Fruit fly (Drosophila melanogaster) whole organism, embryonic: ENCODE measurements around the gene Slimp.

Experiments used
- Antp ChIP-seq: fragments of 200-800 bp; sonication (Bioruptor generic); optimal IDR thresholded peaks from 3 replicates; lab custom pipeline; 2016; ENCODE audit warnings: missing biosample characterization, missing genetic modification characterization
- BEAF-32 ChIP-seq: fragments of 200-800 bp; sonication (Bioruptor generic); optimal IDR thresholded peaks from 3 replicates; lab custom pipeline; 2017; ENCODE audit warnings: missing biosample characterization, missing genetic modification characterization, mild to moderate bottlenecking, moderate library complexity, missing genetic modification reagents
- CG1024 ChIP-seq: fragments of 200-800 bp; sonication (Bioruptor generic); IDR thresholded peaks from 2 replicates; pipeline ENCODE4 v1.3.6; 2022; ENCODE audit warnings: missing biosample characterization, missing genetic modification characterization
- CG10267 ChIP-seq: fragments of 200-800 bp; sonication (Bioruptor generic); optimal IDR thresholded peaks from 2 replicates; lab custom pipeline; 2018; ENCODE audit warnings: missing biosample characterization, mild to moderate bottlenecking, missing genetic modification characterization, moderate library complexity
- CG10462 ChIP-seq: fragments of 200-800 bp; sonication (Bioruptor generic); optimal IDR thresholded peaks from 2 replicates; lab custom pipeline; 2016; ENCODE audit warnings: missing biosample characterization, missing genetic modification characterization
- CG10654 ChIP-seq: fragments of 200-800 bp; sonication (Bioruptor generic); optimal IDR thresholded peaks from 2 replicates; lab custom pipeline; 2016; ENCODE audit warnings: missing biosample characterization, missing genetic modification characterization
- CG11696 ChIP-seq: fragments of 200-800 bp; sonication (Bioruptor generic); IDR thresholded peaks from 2 replicates; pipeline ENCODE4 v1.3.6; 2022; ENCODE audit warnings: missing biosample characterization, missing genetic modification characterization
- CG11723 ChIP-seq: fragments of 200-800 bp; sonication (Bioruptor generic); optimal IDR thresholded peaks from 2 replicates; lab custom pipeline; 2017; ENCODE audit warnings: missing biosample characterization, mild to moderate bottlenecking, missing genetic modification characterization
- CG17612 ChIP-seq: fragments of 200-800 bp; sonication (Bioruptor generic); IDR thresholded peaks from 2 replicates; pipeline ENCODE4 v1.3.6; 2022; ENCODE audit warnings: missing biosample characterization, missing genetic modification characterization
- CG2116 ChIP-seq: fragments of 200-800 bp; sonication (Bioruptor generic); optimal IDR thresholded peaks from 3 replicates; lab custom pipeline; 2018; ENCODE audit warnings: missing biosample characterization, mild to moderate bottlenecking, missing genetic modification characterization
- CG2889 ChIP-seq: fragments of 200-800 bp; sonication (Bioruptor generic); IDR thresholded peaks from 3 replicates; pipeline ENCODE4 v1.3.6; 2022; ENCODE audit warnings: missing biosample characterization, missing genetic modification characterization
- CG34422 ChIP-seq: fragments of 200-800 bp; sonication (Bioruptor generic); IDR thresholded peaks from 3 replicates; pipeline ENCODE4 v1.3.6; 2022; ENCODE audit warnings: missing biosample characterization, missing genetic modification characterization
- CG4424 ChIP-seq: fragments of 200-800 bp; sonication (Bioruptor generic); optimal IDR thresholded peaks from 3 replicates; lab custom pipeline; 2016; ENCODE audit warnings: missing biosample characterization, missing genetic modification characterization
- CG4617 ChIP-seq: fragments of 200-800 bp; sonication (Bioruptor generic); optimal IDR thresholded peaks from 3 replicates; lab custom pipeline; 2016; ENCODE audit warnings: missing biosample characterization, missing genetic modification characterization, borderline replicate concordance
- CG4820 ChIP-seq: fragments of 200-800 bp; sonication (Bioruptor generic); optimal IDR thresholded peaks from 3 replicates; lab custom pipeline; 2016; ENCODE audit warnings: missing biosample characterization, missing genetic modification characterization
- CG7839 ChIP-seq: fragments of 200-800 bp; sonication (Bioruptor generic); optimal IDR thresholded peaks from 3 replicates; lab custom pipeline; 2018; ENCODE audit warnings: missing biosample characterization, mild to moderate bottlenecking, missing genetic modification characterization, moderate library complexity
- CG8290 ChIP-seq, 3 experiments: fragments of 200-800 bp; sonication (Bioruptor generic); optimal IDR thresholded peaks; 2 replicates each; lab custom pipeline; 2016 to 2019; ENCODE audit warnings: missing biosample characterization in 3 of 3, missing genetic modification characterization in 3 of 3, mild to moderate bottlenecking in 2 of 3, moderate library complexity in 1 of 3
- CG9727 ChIP-seq: fragments of 200-800 bp; sonication (Bioruptor generic); optimal IDR thresholded peaks from 3 replicates; lab custom pipeline; 2017; ENCODE audit warnings: missing biosample characterization, mild to moderate bottlenecking, missing genetic modification characterization
- CG9797 ChIP-seq: fragments of 200-800 bp; sonication (Bioruptor generic); optimal IDR thresholded peaks from 3 replicates; lab custom pipeline; 2018; ENCODE audit warnings: missing biosample characterization, mild to moderate bottlenecking, missing genetic modification characterization
- CG9817 ChIP-seq: fragments of 200-800 bp; sonication (Bioruptor generic); optimal IDR thresholded peaks from 2 replicates; lab custom pipeline; 2018; ENCODE audit warnings: missing biosample characterization, mild to moderate bottlenecking, missing genetic modification characterization, moderate library complexity
- CTCF ChIP-seq: fragments of 200-800 bp; sonication (Bioruptor generic); optimal IDR thresholded peaks from 2 replicates; lab custom pipeline; 2017; ENCODE audit warnings: missing biosample characterization, mild to moderate bottlenecking, missing genetic modification characterization, moderate library complexity
- Dfd ChIP-seq, 2 experiments: fragments of >200 bp; optimal IDR thresholded peaks; 2 replicates each; lab custom pipeline; 2017; ENCODE audit warnings: missing biosample characterization in 2 of 2, missing genetic modification characterization in 2 of 2
- Dp ChIP-seq: fragments of 200-800 bp; sonication (Bioruptor generic); optimal IDR thresholded peaks from 2 replicates; lab custom pipeline; 2018; ENCODE audit warnings: missing biosample characterization, mild to moderate bottlenecking, missing genetic modification characterization, moderate library complexity
- ERR ChIP-seq: fragments of 200-800 bp; sonication (Bioruptor generic); optimal IDR thresholded peaks from 2 replicates; lab custom pipeline; 2016; ENCODE audit warnings: missing biosample characterization, missing genetic modification characterization
- Elba2 ChIP-seq: fragments of 200-800 bp; sonication (Bioruptor generic); optimal IDR thresholded peaks from 3 replicates; lab custom pipeline; 2016; ENCODE audit warnings: missing biosample characterization, missing genetic modification characterization
- Fer2 ChIP-seq: fragments of 200-800 bp; sonication (Bioruptor generic); optimal IDR thresholded peaks from 2 replicates; lab custom pipeline; 2018; ENCODE audit warnings: missing biosample characterization, mild to moderate bottlenecking, missing genetic modification characterization, moderate library complexity
- Fer3 ChIP-seq: fragments of 200-800 bp; sonication (Bioruptor generic); optimal IDR thresholded peaks from 2 replicates; lab custom pipeline; 2018; ENCODE audit warnings: missing biosample characterization, mild to moderate bottlenecking, missing genetic modification characterization, moderate library complexity
- GATAe ChIP-seq: fragments of 200-800 bp; sonication (Bioruptor generic); conservative IDR thresholded peaks from 2 replicates; pipeline ENCODE4 v1.3.6; 2022; ENCODE audit warnings: missing biosample characterization, missing genetic modification characterization
- Hr39 ChIP-seq: fragments of >200 bp; optimal IDR thresholded peaks from 2 replicates; lab custom pipeline; 2017
- Opbp ChIP-seq: fragments of 200-800 bp; sonication (Bioruptor generic); IDR thresholded peaks from 3 replicates; pipeline ENCODE4 v1.3.6; 2022; ENCODE audit warnings: missing biosample characterization, missing genetic modification characterization; ENCODE audit not compliant: partially characterized antibody
- Trl ChIP-seq, 3 experiments: fragments of >200 bp in 2 of 3; fragments of 200-800 bp in 1 of 3; sonication (Bioruptor generic) in 1 of 3; optimal IDR thresholded peaks; 2 replicates in 1 of 3; 3 replicates in 2 of 3; lab custom pipeline; 2016 to 2017; ENCODE audit warnings: missing biosample characterization in 1 of 3, missing genetic modification characterization in 1 of 3
- ab ChIP-seq: fragments of 200-800 bp; sonication (Bioruptor generic); optimal IDR thresholded peaks from 2 replicates; lab custom pipeline; 2016; ENCODE audit warnings: missing biosample characterization, missing genetic modification characterization
- abd-A ChIP-seq: fragments of 200-800 bp; sonication (Bioruptor generic); optimal IDR thresholded peaks from 3 replicates; lab custom pipeline; 2019; ENCODE audit warnings: missing biosample characterization, mild to moderate bottlenecking, missing genetic modification characterization, moderate library complexity
- btn ChIP-seq: fragments of 200-800 bp; sonication (Bioruptor generic); optimal IDR thresholded peaks from 2 replicates; lab custom pipeline; 2016; ENCODE audit warnings: missing biosample characterization, missing genetic modification characterization
- cas ChIP-seq: fragments of 200-800 bp; sonication (Bioruptor generic); IDR thresholded peaks from 2 replicates; pipeline ENCODE4 v1.3.6; 2022; ENCODE audit warnings: missing biosample characterization, missing genetic modification characterization
- caup ChIP-seq: fragments of 200-800 bp; sonication (Bioruptor generic); optimal IDR thresholded peaks from 3 replicates; lab custom pipeline; 2017; ENCODE audit warnings: missing biosample characterization, mild to moderate bottlenecking, missing genetic modification characterization, moderate library complexity; ENCODE audit not compliant: severe bottlenecking
- chm ChIP-seq: fragments of 200-800 bp; sonication (Bioruptor generic); IDR thresholded peaks from 2 replicates; pipeline ENCODE4 v1.3.6; 2022; ENCODE audit warnings: missing biosample characterization, missing genetic modification characterization
- chn ChIP-seq: fragments of 200-800 bp; sonication (Bioruptor generic); optimal IDR thresholded peaks from 2 replicates; lab custom pipeline; 2016; ENCODE audit warnings: missing biosample characterization, missing genetic modification characterization
- dmrt99B ChIP-seq: fragments of 200-800 bp; sonication (Bioruptor generic); optimal IDR thresholded peaks from 2 replicates; lab custom pipeline; 2018; ENCODE audit warnings: missing biosample characterization, mild to moderate bottlenecking, missing genetic modification characterization, moderate library complexity
- ewg ChIP-seq: fragments of 200-800 bp; sonication (Bioruptor generic); optimal IDR thresholded peaks from 3 replicates; lab custom pipeline; 2017; ENCODE audit warnings: mild to moderate bottlenecking, missing biosample characterization, missing genetic modification reagents, missing genetic modification characterization
- fd3F ChIP-seq: fragments of 200-800 bp; sonication (Bioruptor generic); optimal IDR thresholded peaks from 2 replicates; lab custom pipeline; 2018; ENCODE audit warnings: missing biosample characterization, mild to moderate bottlenecking, missing genetic modification characterization, moderate library complexity
- gfzf ChIP-seq: fragments of 200-800 bp; sonication (Bioruptor generic); optimal IDR thresholded peaks from 2 replicates; lab custom pipeline; 2016; ENCODE audit warnings: missing biosample characterization, mild to moderate bottlenecking, missing genetic modification characterization, moderate library complexity
- gro ChIP-seq: fragments of 200-800 bp; sonication (Bioruptor generic); optimal IDR thresholded peaks from 2 replicates; lab custom pipeline; 2016; ENCODE audit warnings: missing biosample characterization, missing genetic modification characterization
- jumu ChIP-seq: fragments of 200-800 bp; sonication (Bioruptor generic); optimal IDR thresholded peaks from 3 replicates; lab custom pipeline; 2016; ENCODE audit warnings: missing biosample characterization, missing genetic modification characterization
- lab ChIP-seq: fragments of 200-800 bp; sonication (Bioruptor generic); optimal IDR thresholded peaks from 3 replicates; lab custom pipeline; 2017; ENCODE audit warnings: missing biosample characterization, missing genetic modification characterization, mild to moderate bottlenecking, moderate library complexity, missing genetic modification reagents
- psq ChIP-seq: fragments of 200-800 bp; sonication (Bioruptor generic); optimal IDR thresholded peaks from 2 replicates; lab custom pipeline; 2017; ENCODE audit warnings: missing biosample characterization, missing genetic modification characterization
- pzg ChIP-seq: fragments of 200-800 bp; sonication (Bioruptor generic); optimal IDR thresholded peaks from 3 replicates; lab custom pipeline; 2018; ENCODE audit warnings: missing biosample characterization, mild to moderate bottlenecking, missing genetic modification characterization, moderate library complexity
- schlank ChIP-seq: fragments of 200-800 bp; sonication (Bioruptor generic); optimal IDR thresholded peaks from 2 replicates; lab custom pipeline; 2018; ENCODE audit warnings: missing biosample characterization, mild to moderate bottlenecking, missing genetic modification characterization
- sima ChIP-seq: fragments of 200-800 bp; sonication (Bioruptor generic); optimal IDR thresholded peaks from 2 replicates; lab custom pipeline; 2016; ENCODE audit warnings: missing biosample characterization, missing genetic modification characterization
- sob ChIP-seq: fragments of 200-800 bp; sonication (Bioruptor generic); IDR thresholded peaks from 2 replicates; pipeline ENCODE4 v1.3.6; 2022; ENCODE audit warnings: missing biosample characterization, missing genetic modification characterization
- twi ChIP-seq: fragments of 200-800 bp; optimal IDR thresholded peaks from 2 replicates; lab custom pipeline; 2019; ENCODE audit warnings: missing biosample characterization, mild to moderate bottlenecking, missing genetic modification characterization, moderate library complexity
- zen ChIP-seq: fragments of 200-800 bp; sonication (Bioruptor generic); optimal IDR thresholded peaks from 3 replicates; lab custom pipeline; 2018; ENCODE audit warnings: missing biosample characterization, mild to moderate bottlenecking, missing genetic modification characterization, moderate library complexity

The Slimp gene

dm6 chr3R:24186188-24186587 is 37.4 kb upstream of the Slimp start, which contains the start of gene mora (continued):
- peak; percentile 93 for TF ChIP-seq Dp (GFP tag; lab: Kevin White, UChicago)
- no peak for TF ChIP-seq CG2889 (GFP tag; lab: Robert Waterston, UW)
- peak; percentile 50 for TF ChIP-seq CG2116
- TF ChIP-seq lab (GFP tag; lab: Kevin White, UChicago) = no peak
- no peak for TF ChIP-seq abd-A (tag; lab: Kevin White, UChicago)
- TF ChIP-seq CG1024 (GFP tag; lab: Robert Waterston, UW) = no peak
- TF ChIP-seq CG4424 (GFP tag; lab: Kevin White, UChicago) = no peak
- no peak for TF ChIP-seq cas (GFP tag; lab: Robert Waterston, UW)
- no peak for TF ChIP-seq CG34422
- TF ChIP-seq Elba2 = no peak
- no peak for TF ChIP-seq gro
- TF ChIP-seq gfzf (GFP tag; lab: Kevin White, UChicago) = peak; percentile 88
- TF ChIP-seq CG7839 = no peak
- TF ChIP-seq Hr39 (lab: Kevin White, UChicago) = no peak
- no peak for TF ChIP-seq CG8290 (GFP tag; optimal IDR thresholded peaks at IDR 0.05; lab: Kevin White, UChicago)
- no peak for TF ChIP-seq CG8290 (tag; optimal IDR thresholded peaks at IDR 0.05; lab: Kevin White, UChicago)
- peak; percentile 80 for TF ChIP-seq twi (tag; lab: Kevin White, UChicago)
- TF ChIP-seq caup (GFP tag; lab: Kevin White, UChicago) = no peak
- no peak for TF ChIP-seq ab (GFP tag; lab: Kevin White, UChicago)
- peak; percentile 69 for TF ChIP-seq CG4617 (GFP tag; lab: Kevin White, UChicago)
- no peak for TF ChIP-seq CG10462 (GFP tag; lab: Kevin White, UChicago)
- TF ChIP-seq CG11696 = no peak
- TF ChIP-seq CG9817 (tag; lab: Kevin White, UChicago) = no peak
- no peak for TF ChIP-seq jumu (GFP tag; lab: Kevin White, UChicago)
- no peak for TF ChIP-seq ewg (GFP tag; lab: Kevin White, UChicago)
- no peak for TF ChIP-seq dmrt99B (tag; lab: Kevin White, UChicago)
- no peak for TF ChIP-seq Trl (optimal IDR thresholded peaks at IDR 0.05; lab: Kevin White, UChicago)
- no peak for TF ChIP-seq Trl (GFP tag; optimal IDR thresholded peaks at IDR 0.05; lab: Kevin White, UChicago)
- no peak for TF ChIP-seq chm (GFP tag; lab: Robert Waterston, UW)
- TF ChIP-seq CG10654 (GFP tag; lab: Kevin White, UChicago) = no peak
- TF ChIP-seq GATAe (GFP tag; lab: Robert Waterston, UW) = no peak
- no peak for TF ChIP-seq btn (GFP tag; lab: Kevin White, UChicago)
- no peak for TF ChIP-seq CG11723 (GFP tag; lab: Kevin White, UChicago)
- TF ChIP-seq Fer3 (tag; lab: Kevin White, UChicago) = no peak
- TF ChIP-seq psq (GFP tag; lab: Kevin White, UChicago) = no peak
- TF ChIP-seq CG9797 (GFP tag; lab: Kevin White, UChicago) = peak; percentile 86
- TF ChIP-seq schlank = no peak
- no peak for TF ChIP-seq fd3F
- no peak for TF ChIP-seq CG17612 (GFP tag; lab: Robert Waterston, UW)
- TF ChIP-seq CTCF (GFP tag; lab: Kevin White, UChicago) = no peak
- no peak for TF ChIP-seq ERR
- TF ChIP-seq CG9727 (GFP tag; lab: Kevin White, UChicago) = no peak
- no peak for TF ChIP-seq Opbp (GFP tag; lab: Robert Waterston, UW)
- TF ChIP-seq BEAF-32 (GFP tag; lab: Kevin White, UChicago) = peak; percentile 47
- TF ChIP-seq Dfd (GFP tag; optimal IDR thresholded peaks at IDR 0.05; lab: Kevin White, UChicago) = no peak
- TF ChIP-seq sima (GFP tag; lab: Kevin White, UChicago) = no peak
- no peak for TF ChIP-seq sob (GFP tag; lab: Robert Waterston, UW)
- peak; percentile 65 for TF ChIP-seq pzg (GFP tag; lab: Kevin White, UChicago)
- no peak for TF ChIP-seq CG4820
- no peak for TF ChIP-seq Antp (GFP tag; lab: Kevin White, UChicago)
- TF ChIP-seq CG10267 (tag; lab: Kevin White, UChicago) = peak; percentile 22
- no peak for TF ChIP-seq chn
- TF ChIP-seq zen (tag; lab: Kevin White, UChicago) = no peak
- TF ChIP-seq Fer2 (tag; lab: Kevin White, UChicago) = no peak
